Fruit fly (Drosophila melanogaster): Measurements from ENCODE around the gene Cox11.

Cox11 gene

DNA sequence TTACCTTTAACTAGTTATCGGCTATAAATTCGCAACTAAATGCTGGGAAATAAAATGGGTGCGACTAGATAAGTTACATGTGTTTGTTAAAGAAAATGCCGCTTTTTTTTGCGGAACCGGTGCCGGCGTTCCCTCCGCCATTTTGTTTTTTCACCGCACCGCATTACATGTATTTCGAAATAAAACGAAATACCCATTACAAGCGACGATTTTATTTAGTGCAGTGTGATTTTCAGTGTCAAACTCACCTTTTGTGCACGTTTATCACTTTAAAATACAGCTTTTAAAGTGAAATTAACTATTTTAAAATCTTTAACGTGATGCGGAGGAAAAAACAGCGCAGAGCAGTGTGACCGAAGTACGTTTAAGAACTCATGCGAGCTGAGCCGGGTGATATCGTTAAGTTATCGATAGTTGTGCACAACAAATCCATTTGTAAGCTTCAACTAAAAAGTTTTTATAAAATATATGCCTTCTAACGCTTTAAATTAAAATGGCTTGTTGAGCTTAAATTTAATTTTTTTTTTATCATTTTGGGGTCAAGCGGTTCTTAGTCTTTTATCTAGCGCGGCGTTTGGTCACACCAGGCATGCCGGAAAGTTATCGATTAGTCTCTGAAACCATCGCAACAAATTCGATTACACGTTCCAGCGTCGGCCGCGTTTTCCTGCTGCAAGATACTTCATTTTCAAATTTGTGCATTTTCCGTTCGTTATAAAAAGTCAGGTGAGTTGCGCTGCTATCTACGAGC is 15.4 kb downstream of the Cox11 start, which contains the start of the genes Hel25E and Lam (continued):
- no peak for TF ChIP-seq Xrp1 (GFP tag; IDR thresholded peaks at IDR 0.05)

dm6 chr2L:5542944-5543515 is 16.3 kb downstream of the Cox11 start:
- TF ChIP-seq sim (GFP tag; IDR thresholded peaks at IDR 0.05), result 0 out of 2 replicates have a peak, but pooled peaks have one; percentile 7
- no peak for TF ChIP-seq Usf (GFP tag; optimal IDR thresholded peaks at IDR 0.05)
- peak; percentile 13 for TF ChIP-seq tx (GFP tag; optimal IDR thresholded peaks at IDR 0.05)
- TF ChIP-seq CG4617 (GFP tag; optimal IDR thresholded peaks at IDR 0.05; ENCODE audit: borderline replicate concordance), result no peak
- no peak for TF ChIP-seq lola (GFP tag; optimal IDR thresholded peaks at IDR 0.05)
- TF ChIP-seq peb (GFP tag; IDR thresholded peaks at IDR 0.05), result no peak; the same call in 1 of the 2 replicates
- TF ChIP-seq CG12236 (GFP tag; optimal IDR thresholded peaks at IDR 0.05), result no peak
- peak; percentile 18 for TF ChIP-seq Hey (tag; optimal IDR thresholded peaks at IDR 0.05)
- peak; percentile 26 for TF ChIP-seq sug (tag; optimal IDR thresholded peaks at IDR 0.05)
- TF ChIP-seq CG14441 (GFP tag; IDR thresholded peaks at IDR 0.05), result peak; percentile 65
- TF ChIP-seq Oli (tag; optimal IDR thresholded peaks at IDR 0.05), result peak; percentile 29
- TF ChIP-seq cg (GFP tag; optimal IDR thresholded peaks at IDR 0.05), result peak; percentile 88
- no peak for TF ChIP-seq ems (GFP tag; optimal IDR thresholded peaks at IDR 0.05)
- TF ChIP-seq CG17186 (GFP tag; optimal IDR thresholded peaks at IDR 0.05), result no peak
- TF ChIP-seq Hand (GFP tag; optimal IDR thresholded peaks at IDR 0.05), result peak; percentile 35
- 0 out of 3 replicates have a peak, but pooled peaks have one; percentile 32 for TF ChIP-seq CG2889 (GFP tag; IDR thresholded peaks at IDR 0.05)
- TF ChIP-seq yki (optimal IDR thresholded peaks at IDR 0.05), result no peak
- peak; percentile 29 for TF ChIP-seq CG11398 (GFP tag; optimal IDR thresholded peaks at IDR 0.05)
- TF ChIP-seq CG16813 (GFP tag; IDR thresholded peaks at IDR 0.05; ENCODE audit: partially characterized antibody), result peak; percentile 36; the same call in 1 of the 3 replicates
- no peak for TF ChIP-seq CG18476 (GFP tag; optimal IDR thresholded peaks at IDR 0.05)
- TF ChIP-seq esg (GFP tag; conservative IDR thresholded peaks at IDR 0.05), result peak; percentile 7; the same call in 1 of the 2 replicates
- TF ChIP-seq CG12155 (GFP tag; optimal IDR thresholded peaks at IDR 0.05), result peak; percentile 29
- peak; percentile 54 for TF ChIP-seq CG7839 (tag; optimal IDR thresholded peaks at IDR 0.05)
- no peak for TF ChIP-seq HLH4C (GFP tag; IDR thresholded peaks at IDR 0.05; ENCODE audit: partially characterized antibody)
- TF ChIP-seq Sin3A (optimal IDR thresholded peaks at IDR 0.05), result no peak
- TF ChIP-seq tio (GFP tag; optimal IDR thresholded peaks at IDR 0.05), result no peak
- TF ChIP-seq repo (GFP tag; optimal IDR thresholded peaks at IDR 0.05), result no peak
- TF ChIP-seq Lhr (GFP tag; optimal IDR thresholded peaks at IDR 0.05), result no peak
- TF ChIP-seq CG8765 (GFP tag; IDR thresholded peaks at IDR 0.05), result no peak
- peak; percentile 24 for TF ChIP-seq Bgb (GFP tag; IDR thresholded peaks at IDR 0.05; ENCODE audit: partially characterized antibody)
- TF ChIP-seq klu (GFP tag; IDR thresholded peaks at IDR 0.05), result no peak
- TF ChIP-seq scrt (GFP tag; optimal IDR thresholded peaks at IDR 0.05), result peak; percentile 26
- TF ChIP-seq br (optimal IDR thresholded peaks at IDR 0.05), result no peak
- peak; percentile 26 for TF ChIP-seq CG7786 (GFP tag; optimal IDR thresholded peaks at IDR 0.05)
- TF ChIP-seq ara (GFP tag; IDR thresholded peaks at IDR 0.05), result no peak
- no peak for TF ChIP-seq Dip2 (GFP tag; IDR thresholded peaks at IDR 0.05)
- TF ChIP-seq grau (tag; optimal IDR thresholded peaks at IDR 0.05), result peak; percentile 63
- peak; percentile 14 for TF ChIP-seq schlank (tag; optimal IDR thresholded peaks at IDR 0.05)
- TF ChIP-seq pho (GFP tag; optimal IDR thresholded peaks at IDR 0.05), result peak; percentile 38
- peak; percentile 38 to 64 for TF ChIP-seq Pdp1 (GFP tag; optimal IDR thresholded peaks at IDR 0.05)
- peak; percentile 60 for TF ChIP-seq CG1832 (GFP tag; optimal IDR thresholded peaks at IDR 0.05)
- peak; percentile 36; the same call in 1 of the 2 replicates for TF ChIP-seq cas (GFP tag; IDR thresholded peaks at IDR 0.05)
- peak; percentile 39 for TF ChIP-seq CG6765 (GFP tag; optimal IDR thresholded peaks at IDR 0.05)
- no peak for TF ChIP-seq CG3163 (GFP tag; optimal IDR thresholded peaks at IDR 0.05)
- TF ChIP-seq CG31441 (GFP tag; IDR thresholded peaks at IDR 0.05), result no peak; the same call in 1 of the 2 replicates
- no peak for TF ChIP-seq gcm (GFP tag; optimal IDR thresholded peaks at IDR 0.05)

All from whole organism, embryonic.